Worm (Caenorhabditis elegans): ENCODE measurements around the gene tag-30.
A peak's percentile ranks its signal among the peaks of the same experiment; 100 is the strongest.

Gene tag-30

DNA sequence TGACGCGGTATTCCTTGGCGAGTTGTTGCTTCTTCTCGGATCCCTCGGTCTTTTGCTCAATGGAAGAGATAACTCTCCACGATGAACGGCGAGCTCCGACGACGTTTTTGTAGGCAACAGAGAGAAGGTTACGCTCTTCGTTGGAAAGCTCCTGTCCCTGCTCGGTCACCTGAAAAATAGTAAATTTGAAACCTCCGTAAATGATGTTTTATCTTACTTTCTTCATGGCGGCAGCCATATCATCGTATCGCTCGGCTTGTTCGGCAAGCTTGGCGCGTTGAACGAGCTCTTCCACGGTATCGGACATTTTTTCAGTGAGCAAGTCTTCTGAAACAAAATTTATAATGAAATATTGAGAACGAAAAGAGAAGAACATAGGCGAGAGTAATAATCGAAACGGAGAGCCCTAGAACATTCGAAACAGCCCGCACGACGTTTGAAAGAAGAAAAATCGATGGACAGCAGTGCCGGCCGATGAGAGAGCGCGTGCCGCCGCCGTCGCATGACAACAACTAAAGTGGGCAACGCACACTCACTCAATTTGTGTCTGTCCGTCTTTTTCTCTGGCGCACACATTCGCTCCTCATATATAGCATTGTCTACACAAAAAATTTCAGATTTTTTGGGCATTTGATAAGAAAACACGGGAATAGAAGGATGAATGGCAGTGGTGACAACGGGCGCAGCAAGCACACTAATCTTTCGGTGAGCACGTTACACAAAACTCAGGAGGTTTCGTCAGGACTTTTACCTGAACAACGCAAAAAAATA, 33.2 kb downstream of the tag-30 start, which contains the start of the genes par-5 and M117.3:
Gene par-5 (minus strand): TSS at position 334 of the 771 bp plus-strand sequence.
Gene M117.3 (plus strand): TSS at position 616 of the 771 bp plus-strand sequence.
- TF ChIP-seq ztf-11 (tag; optimal IDR thresholded peaks at IDR 0.05): no peak
- TF ChIP-seq sma-3 (GFP tag; optimal IDR thresholded peaks at IDR 0.05): peak; percentile 41
- peak; percentile 81 for TF ChIP-seq crh-2 (tag; optimal IDR thresholded peaks at IDR 0.05)
- no peak for TF ChIP-seq nhr-12 (tag; optimal IDR thresholded peaks at IDR 0.05)
- TF ChIP-seq Y55F3AM.14 (GFP tag; optimal IDR thresholded peaks at IDR 0.05): peak; percentile 77
- peak; percentile 20 for TF ChIP-seq gmeb-1 (tag; optimal IDR thresholded peaks at IDR 0.05)
- TF ChIP-seq ceh-82 (tag; optimal IDR thresholded peaks at IDR 0.05): no peak
- TF ChIP-seq unc-55 (GFP tag; optimal IDR thresholded peaks at IDR 0.05): peak; percentile 68
- peak; percentile 74 for TF ChIP-seq fos-1 (tag; optimal IDR thresholded peaks at IDR 0.05)
- TF ChIP-seq sem-4 (tag; optimal IDR thresholded peaks at IDR 0.05): peak; percentile 18
- no peak for TF ChIP-seq unc-39 (tag; optimal IDR thresholded peaks at IDR 0.05)
- no peak for TF ChIP-seq aly-2 (tag; optimal IDR thresholded peaks at IDR 0.05)
- no peak for TF ChIP-seq lin-39 (tag; optimal IDR thresholded peaks at IDR 0.05)
- TF ChIP-seq peb-1 (tag; optimal IDR thresholded peaks at IDR 0.05): no peak
- no peak for TF ChIP-seq ceh-16 (tag; optimal IDR thresholded peaks at IDR 0.05)
- TF ChIP-seq nhr-21 (tag; optimal IDR thresholded peaks at IDR 0.05): peak; percentile 39
- peak; percentile 31 for TF ChIP-seq egl-27 (tag; optimal IDR thresholded peaks at IDR 0.05)
- TF ChIP-seq ztf-4 (tag; optimal IDR thresholded peaks at IDR 0.05): peak; percentile 8
- TF ChIP-seq nhr-23 (tag; optimal IDR thresholded peaks at IDR 0.05): no peak
- TF ChIP-seq ama-1 (optimal IDR thresholded peaks at IDR 0.05): peak; percentile 52
- peak; percentile 21 for TF ChIP-seq mab-5 (tag; optimal IDR thresholded peaks at IDR 0.05)
- TF ChIP-seq R02D3.7 (tag; optimal IDR thresholded peaks at IDR 0.05): no peak
- TF ChIP-seq mbf-1 (tag; optimal IDR thresholded peaks at IDR 0.05): no peak
- TF ChIP-seq unc-62 (GFP tag; optimal IDR thresholded peaks at IDR 0.05): no peak
- peak; percentile 59 for TF ChIP-seq lin-13 (GFP tag; optimal IDR thresholded peaks at IDR 0.05)
- no peak for TF ChIP-seq dmd-4 (tag; optimal IDR thresholded peaks at IDR 0.05)
- TF ChIP-seq elt-3 (tag; optimal IDR thresholded peaks at IDR 0.05): no peak
- peak; percentile 29 for TF ChIP-seq nhr-25 (tag; optimal IDR thresholded peaks at IDR 0.05)
- TF ChIP-seq lsy-2 (tag; optimal IDR thresholded peaks at IDR 0.05): peak; percentile 4 to 69
- no peak for TF ChIP-seq nhr-237 (tag; optimal IDR thresholded peaks at IDR 0.05)
- no peak for TF ChIP-seq elt-1 (tag; optimal IDR thresholded peaks at IDR 0.05)
- TF ChIP-seq nhr-11 (tag; optimal IDR thresholded peaks at IDR 0.05): no peak
- peak; percentile 79 for TF ChIP-seq F13H6.1 (tag; optimal IDR thresholded peaks at IDR 0.05)
- TF ChIP-seq alr-1 (tag; optimal IDR thresholded peaks at IDR 0.05): no peak
- peak; percentile 81 for TF ChIP-seq C34F6.9 (tag; optimal IDR thresholded peaks at IDR 0.05)
- TF ChIP-seq snpc-4 (tag; optimal IDR thresholded peaks at IDR 0.05): peak; percentile 25
- peak; percentile 82 for TF ChIP-seq sma-9 (GFP tag; optimal IDR thresholded peaks at IDR 0.05)
- no peak for TF ChIP-seq sma-9 (tag; optimal IDR thresholded peaks at IDR 0.05)
- no peak for TF ChIP-seq nhr-77 (tag; optimal IDR thresholded peaks at IDR 0.05)
- TF ChIP-seq lin-11 (tag; optimal IDR thresholded peaks at IDR 0.05): peak; percentile 92
- TF ChIP-seq skn-1 (tag; optimal IDR thresholded peaks at IDR 0.05): no peak
- TF ChIP-seq ZK546.5 (tag; optimal IDR thresholded peaks at IDR 0.05): no peak
- no peak for TF ChIP-seq blmp-1 (tag; optimal IDR thresholded peaks at IDR 0.05; ENCODE audit: insufficient read depth)
- peak; percentile 56 for TF ChIP-seq nhr-6 (tag; optimal IDR thresholded peaks at IDR 0.05)
- peak; percentile 82 for TF ChIP-seq zag-1 (tag; optimal IDR thresholded peaks at IDR 0.05)
- no peak for TF ChIP-seq ztf-1 (GFP tag; conservative IDR thresholded peaks at IDR 0.05)
- peak; percentile 78 for TF ChIP-seq nhr-129 (tag; optimal IDR thresholded peaks at IDR 0.05)
- TF ChIP-seq mdl-1 (tag; optimal IDR thresholded peaks at IDR 0.05): peak; percentile 73 to 87
- TF ChIP-seq nhr-10 (tag; optimal IDR thresholded peaks at IDR 0.05): no peak
